Fruit fly (Drosophila melanogaster): ENCODE results near the gene Cph.

The Cph gene

DNA sequence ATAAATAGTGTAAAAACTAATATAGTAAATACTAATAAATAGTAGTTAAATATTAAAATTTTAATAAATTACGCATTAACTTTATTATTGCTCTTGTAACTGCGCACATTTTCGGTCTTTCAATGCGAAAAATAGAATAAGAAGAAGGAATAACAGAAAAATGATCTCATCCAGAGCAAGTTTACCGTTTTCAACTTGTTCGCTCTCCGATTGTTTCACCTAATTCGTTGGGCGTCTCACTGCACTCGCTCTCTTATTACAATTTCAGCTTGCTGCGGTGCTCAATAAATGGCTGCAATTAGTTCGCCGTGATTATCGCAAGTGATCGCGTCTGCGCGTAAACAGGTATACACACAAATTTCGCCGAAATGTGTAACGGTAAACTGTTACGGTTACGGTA lies at the start of gene Cph:
TSS of gene Cph (plus strand) at position 301 of the 400 bp plus-strand sequence.
- TF ChIP-seq gt (GFP tag; IDR thresholded peaks at IDR 0.05) (no peak), CG2129 (GFP tag; IDR thresholded peaks at IDR 0.05; ENCODE audit: partially characterized antibody) (no peak), CG12155 (GFP tag; optimal IDR thresholded peaks at IDR 0.05) (no peak), kni (GFP tag; optimal IDR thresholded peaks at IDR 0.05) (no peak), tgo (GFP tag; IDR thresholded peaks at IDR 0.05) (no peak), crp (GFP tag; optimal IDR thresholded peaks at IDR 0.05) (no peak), CG8478 (optimal IDR thresholded peaks at IDR 0.05) (no peak), pb (GFP tag; optimal IDR thresholded peaks at IDR 0.05) (no peak)

DNA sequence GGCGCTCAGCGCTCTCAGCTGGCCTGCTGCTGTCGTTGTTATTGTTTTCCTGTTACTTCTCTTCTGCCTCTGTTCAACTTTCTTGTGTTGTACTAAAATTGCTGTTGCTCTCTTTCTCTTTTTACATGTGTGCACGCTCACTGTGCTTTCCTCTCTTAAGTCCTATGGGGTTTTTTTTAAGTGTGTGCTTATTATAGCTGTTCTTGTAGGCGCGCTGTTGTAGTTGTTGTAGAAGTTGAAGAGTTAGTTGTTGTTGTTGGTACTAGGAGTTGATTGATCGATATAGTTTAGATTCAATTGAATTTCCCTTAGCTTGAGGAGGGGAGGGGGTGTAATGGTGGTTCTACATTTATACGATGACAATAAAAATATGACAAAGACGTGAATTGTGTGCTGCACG lies 45.6 kb upstream of the Cph start:
- no peak for TF ChIP-seq CG12744 (GFP tag; optimal IDR thresholded peaks at IDR 0.05)
- TF ChIP-seq CG12155 (GFP tag; optimal IDR thresholded peaks at IDR 0.05) = no peak
- no peak for TF ChIP-seq gro (GFP tag; optimal IDR thresholded peaks at IDR 0.05)
- peak in 1 of 2 experiments; percentile 20 for TF ChIP-seq Trl (optimal IDR thresholded peaks at IDR 0.05)
- no peak for TF ChIP-seq Trl (GFP tag; optimal IDR thresholded peaks at IDR 0.05)
- peak in 1 of 2 experiments; percentile 52 for TF ChIP-seq eve (GFP tag; optimal IDR thresholded peaks at IDR 0.05)
- TF ChIP-seq Ets65A (GFP tag) = peak; percentile 83
- peak; percentile 53 for TF ChIP-seq CG3163 (GFP tag; optimal IDR thresholded peaks at IDR 0.05)
- peak; percentile 20 for TF ChIP-seq CG15601 (tag; optimal IDR thresholded peaks at IDR 0.05)
- no peak for TF ChIP-seq CG11093 (GFP tag; IDR thresholded peaks at IDR 0.05)
- TF ChIP-seq Elba2 (GFP tag; optimal IDR thresholded peaks at IDR 0.05) = no peak
- 0 out of 2 replicates have a peak, but pooled peaks have one; percentile 5 for TF ChIP-seq CG4360 (GFP tag; IDR thresholded peaks at IDR 0.05)

DNA sequence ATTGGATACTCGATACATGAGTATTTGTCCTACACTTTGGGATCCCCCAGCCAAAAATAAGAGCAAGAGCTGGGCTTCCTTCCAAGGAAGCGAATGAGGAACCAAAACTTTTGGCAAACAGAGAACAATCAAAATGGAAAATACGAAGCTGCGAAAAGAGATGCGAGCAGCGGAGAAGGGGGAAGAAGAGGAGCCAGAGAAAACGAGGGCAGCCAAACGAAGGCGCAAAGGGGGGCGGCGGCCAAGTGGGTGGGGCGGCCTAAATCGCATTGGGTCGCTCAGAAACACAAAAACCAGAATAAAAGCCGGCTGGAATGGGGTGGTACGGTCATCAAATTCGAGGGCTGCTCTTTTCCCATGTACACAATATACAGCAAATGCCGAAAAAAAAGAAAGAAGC lies 43.4 kb upstream of the Cph start:
- TF ChIP-seq pros (GFP tag; optimal IDR thresholded peaks at IDR 0.05) (peak; percentile 41), psq (GFP tag; optimal IDR thresholded peaks at IDR 0.05) (peak; percentile 4), kni (GFP tag; optimal IDR thresholded peaks at IDR 0.05) (peak; percentile 29), zf30C (GFP tag; optimal IDR thresholded peaks at IDR 0.05) (no peak), ttk (GFP tag; IDR thresholded peaks at IDR 0.05) (no peak), CG9932 (GFP tag; IDR thresholded peaks at IDR 0.05) (0 out of 2 replicates have a peak, but pooled peaks have one; percentile 30), CG16815 (GFP tag; optimal IDR thresholded peaks at IDR 0.05) (no peak), ewg (GFP tag; optimal IDR thresholded peaks at IDR 0.05) (no peak), CG32532 (GFP tag; IDR thresholded peaks at IDR 0.05) (no peak), ara (GFP tag; IDR thresholded peaks at IDR 0.05) (no peak; the same call in 1 of the 2 replicates), Kr (GFP tag; optimal IDR thresholded peaks at IDR 0.05) (no peak), CG12299 (tag; optimal IDR thresholded peaks at IDR 0.05) (no peak), Bgb (GFP tag; IDR thresholded peaks at IDR 0.05; ENCODE audit: partially characterized antibody) (0 out of 2 replicates have a peak, but pooled peaks have one; percentile 30), CG10431 (GFP tag; optimal IDR thresholded peaks at IDR 0.05) (peak; percentile 78), CG18599 (GFP tag; optimal IDR thresholded peaks at IDR 0.05) (no peak), Deaf1 (tag; optimal IDR thresholded peaks at IDR 0.05) (peak; percentile 59), CG15073 (GFP tag; optimal IDR thresholded peaks at IDR 0.05) (no peak), CG13894 (tag; optimal IDR thresholded peaks at IDR 0.05) (peak; percentile 28), crol (GFP tag; IDR thresholded peaks at IDR 0.05) (peak; percentile 86), abd-A (tag; optimal IDR thresholded peaks at IDR 0.05) (peak; percentile 40)

DNA sequence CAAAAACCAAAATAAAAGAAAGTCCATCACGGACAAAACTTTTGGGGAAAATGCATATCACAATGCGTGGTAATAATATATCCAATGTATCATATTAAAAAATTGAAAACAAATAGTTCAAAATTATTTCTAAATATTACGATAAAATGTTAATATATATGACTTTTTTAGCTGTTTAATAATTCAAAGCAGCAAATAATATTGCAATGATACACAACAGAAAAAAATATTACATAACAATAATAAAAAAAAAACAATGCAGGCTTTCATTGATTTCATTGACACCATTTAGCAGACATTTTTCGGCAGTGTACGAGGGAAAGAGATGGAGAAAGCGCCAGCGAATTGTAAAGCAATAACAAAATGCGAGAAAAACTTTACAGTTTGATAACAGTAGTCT lies 42.7 kb upstream of the Cph start:
- TF ChIP-seq Hr39 (optimal IDR thresholded peaks at IDR 0.05) (no peak), CG12155 (GFP tag; optimal IDR thresholded peaks at IDR 0.05) (no peak), CG32767 (GFP tag; IDR thresholded peaks at IDR 0.05) (no peak), CG11398 (GFP tag; optimal IDR thresholded peaks at IDR 0.05) (no peak), Eip74EF (GFP tag; optimal IDR thresholded peaks at IDR 0.05) (no peak), z (GFP tag; IDR thresholded peaks at IDR 0.05) (no peak), CG1603 (tag; optimal IDR thresholded peaks at IDR 0.05) (no peak), ranshi (GFP tag; IDR thresholded peaks at IDR 0.05) (no peak), NK7.1 (GFP tag; optimal IDR thresholded peaks at IDR 0.05) (no peak), CG10321 (GFP tag; IDR thresholded peaks at IDR 0.05) (no peak), CG14014 (GFP tag; IDR thresholded peaks at IDR 0.05) (no peak), CG32532 (GFP tag; IDR thresholded peaks at IDR 0.05) (no peak), chif (GFP tag; optimal IDR thresholded peaks at IDR 0.05) (no peak), usp (GFP tag; optimal IDR thresholded peaks at IDR 0.05) (no peak)
